Fruit fly (Drosophila melanogaster) whole organism, embryonic: Measurements from ENCODE around the gene Blimp-1.
A peak's percentile ranks its signal among the peaks of the same experiment; 100 is the strongest.

ENCODE experiments used
- Atf-2 ChIP-seq: fragments of 200-800 bp; sonication (Bioruptor generic); optimal IDR thresholded peaks from 2 replicates; lab custom pipeline; 2016; ENCODE audit warnings: missing biosample characterization, missing genetic modification characterization
- Blimp-1 ChIP-seq: fragments of 200-800 bp; sonication (Bioruptor generic); optimal IDR thresholded peaks from 3 replicates; lab custom pipeline; 2018; ENCODE audit warnings: missing biosample characterization, missing genetic modification characterization, mild to moderate bottlenecking, moderate library complexity, missing genetic modification reagents
- CG1024 ChIP-seq: fragments of 200-800 bp; sonication (Bioruptor generic); IDR thresholded peaks from 2 replicates; pipeline ENCODE4 v1.3.6; 2022; ENCODE audit warnings: missing biosample characterization, missing genetic modification characterization
- CG10462 ChIP-seq: fragments of 200-800 bp; sonication (Bioruptor generic); optimal IDR thresholded peaks from 2 replicates; lab custom pipeline; 2016; ENCODE audit warnings: missing biosample characterization, missing genetic modification characterization
- CG11456 ChIP-seq: fragments of 200-800 bp; sonication (Bioruptor generic); IDR thresholded peaks from 3 replicates; pipeline ENCODE4 v1.3.6; 2022; ENCODE audit warnings: missing biosample characterization, missing genetic modification characterization
- CG12391 ChIP-seq: fragments of 200-800 bp; sonication (Bioruptor generic); optimal IDR thresholded peaks from 3 replicates; lab custom pipeline; 2018; ENCODE audit warnings: missing biosample characterization, mild to moderate bottlenecking, missing genetic modification characterization, moderate library complexity
- CG12744 ChIP-seq: fragments of 200-800 bp; sonication (Bioruptor generic); optimal IDR thresholded peaks from 2 replicates; lab custom pipeline; 2016; ENCODE audit warnings: missing biosample characterization, missing genetic modification characterization
- CG13775 ChIP-seq: fragments of 200-800 bp; sonication (Bioruptor generic); optimal IDR thresholded peaks from 3 replicates; lab custom pipeline; 2017; ENCODE audit warnings: missing biosample characterization, mild to moderate bottlenecking, missing genetic modification characterization
- CG14441 ChIP-seq: fragments of 200-800 bp; sonication (Bioruptor generic); IDR thresholded peaks from 2 replicates; pipeline ENCODE4 v1.3.6; 2022; ENCODE audit warnings: missing biosample characterization, missing genetic modification characterization
- CG17328 ChIP-seq: fragments of 200-800 bp; sonication (Bioruptor generic); IDR thresholded peaks from 2 replicates; pipeline ENCODE4 v1.3.6; 2022; ENCODE audit warnings: missing biosample characterization, missing genetic modification characterization
- CG30403 ChIP-seq: fragments of 200-800 bp; sonication (Bioruptor generic); optimal IDR thresholded peaks from 3 replicates; lab custom pipeline; 2016; ENCODE audit warnings: missing biosample characterization, missing genetic modification characterization
- CG3838 ChIP-seq: fragments of 200-800 bp; sonication (Bioruptor generic); optimal IDR thresholded peaks from 3 replicates; lab custom pipeline; 2016; ENCODE audit warnings: missing biosample characterization, missing genetic modification characterization
- CG43689 ChIP-seq: fragments of 200-800 bp; sonication (Bioruptor generic); IDR thresholded peaks from 2 replicates; pipeline ENCODE4 v1.3.6; 2022; ENCODE audit warnings: missing biosample characterization, missing genetic modification characterization
- CG6175 ChIP-seq: fragments of 200-800 bp; sonication (Bioruptor generic); IDR thresholded peaks from 3 replicates; pipeline ENCODE4 v1.3.6; 2022; ENCODE audit warnings: missing biosample characterization, missing genetic modification characterization
- CG7987 ChIP-seq: fragments of 200-800 bp; sonication (Bioruptor generic); optimal IDR thresholded peaks from 2 replicates; lab custom pipeline; 2018; ENCODE audit warnings: missing biosample characterization, mild to moderate bottlenecking, missing genetic modification characterization, moderate library complexity
- CG9727 ChIP-seq: fragments of 200-800 bp; sonication (Bioruptor generic); optimal IDR thresholded peaks from 3 replicates; lab custom pipeline; 2017; ENCODE audit warnings: missing biosample characterization, mild to moderate bottlenecking, missing genetic modification characterization
- CrebB ChIP-seq: fragments of 200-800 bp; sonication (Bioruptor generic); optimal IDR thresholded peaks from 3 replicates; lab custom pipeline; 2018; ENCODE audit warnings: missing biosample characterization, mild to moderate bottlenecking, missing genetic modification characterization
- Dip3 ChIP-seq: fragments of 200-800 bp; sonication (Bioruptor generic); optimal IDR thresholded peaks from 3 replicates; lab custom pipeline; 2016; ENCODE audit warnings: missing biosample characterization, missing genetic modification characterization
- Dp ChIP-seq: fragments of 200-800 bp; sonication (Bioruptor generic); optimal IDR thresholded peaks from 2 replicates; lab custom pipeline; 2018; ENCODE audit warnings: missing biosample characterization, mild to moderate bottlenecking, missing genetic modification characterization, moderate library complexity
- ERR ChIP-seq: fragments of 200-800 bp; sonication (Bioruptor generic); optimal IDR thresholded peaks from 2 replicates; lab custom pipeline; 2016; ENCODE audit warnings: missing biosample characterization, missing genetic modification characterization
- H15 ChIP-seq: fragments of 200-800 bp; sonication (Bioruptor generic); IDR thresholded peaks from 3 replicates; pipeline ENCODE4 v1.3.6; 2022; ENCODE audit warnings: missing biosample characterization, missing genetic modification characterization
- NC2α ChIP-seq: fragments of 200-800 bp; sonication (Bioruptor generic); optimal IDR thresholded peaks from 2 replicates; lab custom pipeline; 2016; ENCODE audit warnings: missing biosample characterization, missing genetic modification characterization
- Nf-YB ChIP-seq: fragments of 200-800 bp; sonication (Bioruptor generic); optimal IDR thresholded peaks from 3 replicates; lab custom pipeline; 2019; ENCODE audit warnings: missing biosample characterization, mild to moderate bottlenecking, missing genetic modification characterization, moderate library complexity
- Six4 ChIP-seq: fragments of 200-800 bp; sonication (Bioruptor generic); optimal IDR thresholded peaks from 2 replicates; lab custom pipeline; 2016; ENCODE audit warnings: missing biosample characterization, missing genetic modification characterization
- Sry-β ChIP-seq: fragments of 200-800 bp; sonication (Bioruptor generic); optimal IDR thresholded peaks from 2 replicates; lab custom pipeline; 2018; ENCODE audit warnings: missing biosample characterization, mild to moderate bottlenecking, missing genetic modification characterization, moderate library complexity
- al ChIP-seq: fragments of 200-800 bp; sonication (Bioruptor generic); IDR thresholded peaks from 2 replicates; pipeline ENCODE4 v1.3.6; 2022; ENCODE audit warnings: missing biosample characterization, missing genetic modification characterization
- bowl ChIP-seq: fragments of 200-800 bp; sonication (Bioruptor generic); IDR thresholded peaks from 2 replicates; pipeline ENCODE4 v1.3.6; 2022; ENCODE audit warnings: missing biosample characterization, missing genetic modification characterization
- caup ChIP-seq: fragments of 200-800 bp; sonication (Bioruptor generic); optimal IDR thresholded peaks from 3 replicates; lab custom pipeline; 2017; ENCODE audit warnings: missing biosample characterization, mild to moderate bottlenecking, missing genetic modification characterization, moderate library complexity; ENCODE audit not compliant: severe bottlenecking
- crol ChIP-seq: fragments of 200-800 bp; sonication (Bioruptor generic); IDR thresholded peaks from 2 replicates; pipeline ENCODE4 v1.3.6; 2022; ENCODE audit warnings: missing biosample characterization, missing genetic modification characterization
- dm ChIP-seq: fragments of 200-800 bp; sonication (Bioruptor generic); optimal IDR thresholded peaks from 3 replicates; lab custom pipeline; 2016; ENCODE audit warnings: missing biosample characterization, missing genetic modification characterization
- dmrt99B ChIP-seq: fragments of 200-800 bp; sonication (Bioruptor generic); optimal IDR thresholded peaks from 2 replicates; lab custom pipeline; 2018; ENCODE audit warnings: missing biosample characterization, mild to moderate bottlenecking, missing genetic modification characterization, moderate library complexity
- dpn ChIP-seq, 2 experiments: fragments of 200-800 bp; sonication (Bioruptor generic); optimal IDR thresholded peaks; 3 replicates each; lab custom pipeline; 2016; ENCODE audit warnings: missing biosample characterization in 2 of 2, missing genetic modification characterization in 2 of 2
- dysf ChIP-seq: fragments of 200-800 bp; sonication (Bioruptor generic); IDR thresholded peaks from 3 replicates; pipeline ENCODE4 v1.3.6; 2022; ENCODE audit warnings: missing biosample characterization, missing genetic modification characterization
- grau ChIP-seq: fragments of 200-800 bp; optimal IDR thresholded peaks from 3 replicates; lab custom pipeline; 2019; ENCODE audit warnings: missing biosample characterization, mild to moderate bottlenecking, missing genetic modification characterization, moderate library complexity
- insv ChIP-seq, 2 experiments: fragments of 200-800 bp; sonication (Bioruptor generic); optimal IDR thresholded peaks; 3 replicates each; lab custom pipeline; 2016 to 2018; ENCODE audit warnings: missing biosample characterization in 2 of 2, missing genetic modification characterization in 2 of 2
- kah ChIP-seq: fragments of 200-800 bp; sonication (Bioruptor generic); optimal IDR thresholded peaks from 2 replicates; lab custom pipeline; 2018; ENCODE audit warnings: missing biosample characterization, mild to moderate bottlenecking, missing genetic modification characterization
- kni ChIP-seq: fragments of 200-800 bp; sonication (Bioruptor generic); optimal IDR thresholded peaks from 3 replicates; lab custom pipeline; 2017; ENCODE audit warnings: mild to moderate bottlenecking, missing biosample characterization, missing genetic modification reagents, missing genetic modification characterization
- lab ChIP-seq: fragments of 200-800 bp; sonication (Bioruptor generic); optimal IDR thresholded peaks from 3 replicates; lab custom pipeline; 2017; ENCODE audit warnings: missing biosample characterization, missing genetic modification characterization, mild to moderate bottlenecking, moderate library complexity, missing genetic modification reagents
- nerfin-2 ChIP-seq: fragments of 200-800 bp; sonication (Bioruptor generic); IDR thresholded peaks from 2 replicates; pipeline ENCODE4 v1.3.6; 2022; ENCODE audit warnings: missing biosample characterization, missing genetic modification characterization; ENCODE audit not compliant: partially characterized antibody
- prd ChIP-seq, 3 experiments: fragments of >200 bp in 2 of 3; fragments of 200-800 bp in 1 of 3; sonication (Bioruptor generic) in 1 of 3; optimal IDR thresholded peaks in 2 of 3; IDR thresholded peaks in 1 of 3; 2 replicates in 2 of 3; 3 replicates in 1 of 3; pipeline versions ENCODE4 v1.3.6 to Lab custom; 2017 to 2022; ENCODE audit warnings: missing biosample characterization in 1 of 3, missing genetic modification characterization in 1 of 3
- pzg ChIP-seq: fragments of 200-800 bp; sonication (Bioruptor generic); optimal IDR thresholded peaks from 3 replicates; lab custom pipeline; 2018; ENCODE audit warnings: missing biosample characterization, mild to moderate bottlenecking, missing genetic modification characterization, moderate library complexity
- salm ChIP-seq: fragments of 200-800 bp; sonication (Bioruptor generic); optimal IDR thresholded peaks from 2 replicates; lab custom pipeline; 2018; ENCODE audit warnings: missing biosample characterization, mild to moderate bottlenecking, missing genetic modification characterization
- sens ChIP-seq: fragments of 200-800 bp; sonication (Bioruptor generic); peaks from one replicate; lab custom pipeline; 2016; ENCODE audit warnings: missing biosample characterization, missing genetic modification characterization
- sens-2 ChIP-seq: fragments of 200-800 bp; sonication (Bioruptor generic); IDR thresholded peaks from 2 replicates; pipeline ENCODE4 v1.3.6; 2022; ENCODE audit warnings: missing biosample characterization, missing genetic modification characterization
- seq ChIP-seq: fragments of 200-800 bp; sonication (Bioruptor generic); IDR thresholded peaks from 2 replicates; pipeline ENCODE4 v1.3.6; 2022; ENCODE audit warnings: missing biosample characterization, missing genetic modification characterization
- slbo ChIP-seq: fragments of 200-800 bp; sonication (Bioruptor generic); IDR thresholded peaks from 2 replicates; pipeline ENCODE4 v1.3.6; 2022; ENCODE audit warnings: missing biosample characterization, missing genetic modification characterization
- stwl ChIP-seq: fragments of 200-800 bp; sonication (Bioruptor generic); optimal IDR thresholded peaks from 3 replicates; lab custom pipeline; 2018; ENCODE audit warnings: missing biosample characterization, mild to moderate bottlenecking, missing genetic modification characterization, moderate library complexity
- tap ChIP-seq: fragments of 200-800 bp; optimal IDR thresholded peaks from 3 replicates; lab custom pipeline; 2019; ENCODE audit warnings: missing biosample characterization, mild to moderate bottlenecking, missing genetic modification characterization, moderate library complexity
- unpg ChIP-seq: fragments of 200-800 bp; sonication (Bioruptor generic); optimal IDR thresholded peaks from 3 replicates; lab custom pipeline; 2018; ENCODE audit warnings: missing biosample characterization, mild to moderate bottlenecking, missing genetic modification characterization, moderate library complexity
- z ChIP-seq: fragments of 200-800 bp; sonication (Bioruptor generic); IDR thresholded peaks from 3 replicates; pipeline ENCODE4 v1.3.6; 2022; ENCODE audit warnings: missing biosample characterization, missing genetic modification characterization

The Blimp-1 gene

dm6 chr3L:5581542-5581941 lies 49.2 kb upstream of the Blimp-1 start (continued):
- no peak for TF ChIP-seq Six4 (GFP tag; lab: Kevin White, UChicago)
- TF ChIP-seq dmrt99B (tag; lab: Kevin White, UChicago), result no peak
- TF ChIP-seq CG10462 (GFP tag; lab: Kevin White, UChicago), result no peak
- no peak for TF ChIP-seq dpn (GFP tag; optimal IDR thresholded peaks at IDR 0.05; lab: Kevin White, UChicago)
- no peak for TF ChIP-seq CG7987 (GFP tag; lab: Kevin White, UChicago)
- TF ChIP-seq Sry-β (GFP tag; lab: Kevin White, UChicago), result no peak
- no peak for TF ChIP-seq Nf-YB (GFP tag; lab: Kevin White, UChicago)
- TF ChIP-seq CG12391 (tag; lab: Kevin White, UChicago), result no peak
- no peak for TF ChIP-seq prd (optimal IDR thresholded peaks at IDR 0.05; lab: Kevin White, UChicago)
- 0 out of 3 replicates have a peak, but pooled peaks have one; percentile 9 for TF ChIP-seq prd (GFP tag; IDR thresholded peaks at IDR 0.05; lab: Robert Waterston, UW)
- TF ChIP-seq sens (GFP tag; lab: Kevin White, UChicago), result peak; percentile 33
- TF ChIP-seq z, result no peak
- TF ChIP-seq NC2α (GFP tag; lab: Kevin White, UChicago), result no peak
- no peak for TF ChIP-seq CG30403 (GFP tag; lab: Kevin White, UChicago)
- TF ChIP-seq CG12744, result no peak
- TF ChIP-seq CG14441 (GFP tag; lab: Robert Waterston, UW), result 0 out of 2 replicates have a peak, but pooled peaks have one; percentile 9
- TF ChIP-seq CG43689 (GFP tag; lab: Robert Waterston, UW), result no peak
- no peak for TF ChIP-seq kni (GFP tag; lab: Kevin White, UChicago)
- TF ChIP-seq crol (GFP tag; lab: Robert Waterston, UW), result no peak

dm6 chr3L:5583295-5583707 lies 47.5 kb upstream of the Blimp-1 start:
- TF ChIP-seq al (GFP tag; lab: Robert Waterston, UW) (peak; percentile 92), ERR (peak; percentile 82), unpg (GFP tag; lab: Kevin White, UChicago) (no peak), stwl (tag; lab: Kevin White, UChicago) (peak; percentile 93), caup (GFP tag; lab: Kevin White, UChicago) (peak; percentile 78), sens-2 (GFP tag; lab: Robert Waterston, UW) (peak; percentile 79), CG3838 (GFP tag; lab: Kevin White, UChicago) (peak; percentile 57), lab (GFP tag; lab: Kevin White, UChicago) (peak; percentile 89), Dp (GFP tag; lab: Kevin White, UChicago) (peak; percentile 82), CG11456 (GFP tag; lab: Robert Waterston, UW) (peak; percentile 94), tap (tag; lab: Kevin White, UChicago) (peak; percentile 51), CG9727 (GFP tag; lab: Kevin White, UChicago) (peak; percentile 78), Atf-2 (peak; percentile 78), CG13775 (peak; percentile 91), CG1024 (GFP tag; lab: Robert Waterston, UW) (peak; percentile 60), CrebB (tag; lab: Kevin White, UChicago) (peak; percentile 52), dysf (GFP tag; lab: Robert Waterston, UW) (peak; percentile 90), dm (peak; percentile 82), pzg (GFP tag; lab: Kevin White, UChicago) (peak; percentile 93), bowl (peak; percentile 63; the same call in 1 of the 2 replicates), nerfin-2 (GFP tag; lab: Robert Waterston, UW) (peak; percentile 62; the same call in 1 of the 2 replicates), seq (GFP tag; lab: Robert Waterston, UW) (peak; percentile 67), grau (peak; percentile 81), CG6175 (peak; percentile 82), kah (no peak), slbo (GFP tag; lab: Robert Waterston, UW) (peak; percentile 96), Blimp-1 (no peak), salm (no peak), Dip3 (GFP tag; lab: Kevin White, UChicago) (peak; percentile 88), insv (GFP tag; optimal IDR thresholded peaks at IDR 0.05; lab: Kevin White, UChicago) (peak in 1 of 2 experiments; percentile 43), CG17328 (GFP tag; lab: Robert Waterston, UW) (peak; percentile 80), H15 (peak; percentile 88)
